Fruit fly (Drosophila melanogaster) Kc167 (cell line): ENCODE data around the gene CG14507.
A peak's percentile ranks its signal among the peaks of the same experiment; 100 is the strongest.

Source experiments
- Myc ChIP-seq: fragments of >200 bp; optimal IDR thresholded peaks from 2 replicates; lab custom pipeline; 2017; ENCODE audit warnings: missing external identifiers
- Sin3A ChIP-seq: fragments of >200 bp; optimal IDR thresholded peaks from 2 replicates; lab custom pipeline; 2018; ENCODE audit warnings: missing external identifiers
- h ChIP-seq: fragments of >200 bp; optimal IDR thresholded peaks from 3 replicates; lab custom pipeline; 2018; ENCODE audit warnings: missing external identifiers
- insv ChIP-seq: fragments of >200 bp; optimal IDR thresholded peaks from 3 replicates; lab custom pipeline; 2018; ENCODE audit warnings: missing external identifiers
- psq ChIP-seq: fragments of >200 bp; optimal IDR thresholded peaks from 2 replicates; lab custom pipeline; 2017; ENCODE audit warnings: missing external identifiers
- ttk ChIP-seq: sonication (Bioruptor generic); optimal IDR thresholded peaks from 2 replicates; lab custom pipeline; 2017; ENCODE audit warnings: missing external identifiers

CG14507 gene

dm6 chr3R:29229958-29230357, 2.4 kb upstream of the CG14507 start:
- TF ChIP-seq Sin3A: no peak
- no peak for TF ChIP-seq insv (lab: Kevin White, UChicago)
- TF ChIP-seq h (lab: Kevin White, UChicago): no peak
- TF ChIP-seq ttk (lab: Kevin White, UChicago): peak; percentile 80
- TF ChIP-seq psq (lab: Kevin White, UChicago): no peak
- no peak for TF ChIP-seq Myc (lab: Kevin White, UChicago)

- TF ChIP-seq Sin3A: no peak
- TF ChIP-seq psq (lab: Kevin White, UChicago): peak; percentile 60
Measured at dm6 chr3R:29228745-29229448, 1.4 kb upstream of the CG14507 start, which contains the start of gene Usp1. TSS of gene Usp1 (plus strand) at chr3R:29229161.

dm6 chr3R:29222891-29223842, 4.4 kb downstream of the CG14507 start, which contains the start of the genes Cisd2 and Brd8:
TSS of gene Cisd2 (minus strand) at chr3R:29223428.
TSS of gene Brd8 (plus strand) at chr3R:29223485.
- no peak for TF ChIP-seq Sin3A
- no peak for TF ChIP-seq ttk (lab: Kevin White, UChicago)
- no peak for TF ChIP-seq insv (lab: Kevin White, UChicago)
- TF ChIP-seq Myc (lab: Kevin White, UChicago): no peak
- no peak for TF ChIP-seq h (lab: Kevin White, UChicago)
- TF ChIP-seq psq (lab: Kevin White, UChicago): no peak

dm6 chr3R:29221168-29221567, 6.4 kb downstream of the CG14507 start:
- TF ChIP-seq ttk (lab: Kevin White, UChicago): peak; percentile 96
- TF ChIP-seq h (lab: Kevin White, UChicago): no peak

dm6 chr3R:29220585-29220984, 6.9 kb downstream of the CG14507 start:
- TF ChIP-seq psq (lab: Kevin White, UChicago) (no peak), ttk (lab: Kevin White, UChicago) (no peak), Myc (lab: Kevin White, UChicago) (no peak), insv (lab: Kevin White, UChicago) (no peak), Sin3A (no peak), h (lab: Kevin White, UChicago) (no peak)

dm6 chr3R:29219948-29220347, 7.6 kb downstream of the CG14507 start, which contains the start of gene eEF1gamma:
TSS of gene eEF1gamma (plus strand) at chr3R:29220172.
- TF ChIP-seq insv (lab: Kevin White, UChicago): no peak
- no peak for TF ChIP-seq Myc (lab: Kevin White, UChicago)
- TF ChIP-seq Sin3A: no peak
- no peak for TF ChIP-seq h (lab: Kevin White, UChicago)
- no peak for TF ChIP-seq ttk (lab: Kevin White, UChicago)
- no peak for TF ChIP-seq psq (lab: Kevin White, UChicago)

dm6 chr3R:29218001-29218400, 9.5 kb downstream of the CG14507 start:
- no peak for TF ChIP-seq Sin3A
- no peak for TF ChIP-seq Myc (lab: Kevin White, UChicago)

dm6 chr3R:29217309-29217708, 10.2 kb downstream of the CG14507 start:
- TF ChIP-seq h (lab: Kevin White, UChicago) (no peak), Sin3A (no peak), Myc (lab: Kevin White, UChicago) (no peak), psq (lab: Kevin White, UChicago) (no peak), insv (lab: Kevin White, UChicago) (no peak), ttk (lab: Kevin White, UChicago) (no peak)

dm6 chr3R:29216484-29216863, 11.1 kb downstream of the CG14507 start:
- TF ChIP-seq insv (lab: Kevin White, UChicago): no peak
- no peak for TF ChIP-seq Myc (lab: Kevin White, UChicago)
- TF ChIP-seq psq (lab: Kevin White, UChicago): no peak
- no peak for TF ChIP-seq h (lab: Kevin White, UChicago)
- no peak for TF ChIP-seq ttk (lab: Kevin White, UChicago)
- TF ChIP-seq Sin3A: no peak

dm6 chr3R:29215652-29216483, 11.7 kb downstream of the CG14507 start:
- no peak for TF ChIP-seq ttk (lab: Kevin White, UChicago)
- TF ChIP-seq insv (lab: Kevin White, UChicago): no peak
- TF ChIP-seq psq (lab: Kevin White, UChicago): no peak
- no peak for TF ChIP-seq h (lab: Kevin White, UChicago)

dm6 chr3R:29214982-29215533, 12.5 kb downstream of the CG14507 start:
- no peak for TF ChIP-seq ttk (lab: Kevin White, UChicago)
- no peak for TF ChIP-seq Myc (lab: Kevin White, UChicago)
- TF ChIP-seq psq (lab: Kevin White, UChicago): no peak
- no peak for TF ChIP-seq insv (lab: Kevin White, UChicago)
- no peak for TF ChIP-seq h (lab: Kevin White, UChicago)
- TF ChIP-seq Sin3A: no peak
